Worm (Caenorhabditis elegans): ENCODE measurements around the gene egg-1.

DNA sequence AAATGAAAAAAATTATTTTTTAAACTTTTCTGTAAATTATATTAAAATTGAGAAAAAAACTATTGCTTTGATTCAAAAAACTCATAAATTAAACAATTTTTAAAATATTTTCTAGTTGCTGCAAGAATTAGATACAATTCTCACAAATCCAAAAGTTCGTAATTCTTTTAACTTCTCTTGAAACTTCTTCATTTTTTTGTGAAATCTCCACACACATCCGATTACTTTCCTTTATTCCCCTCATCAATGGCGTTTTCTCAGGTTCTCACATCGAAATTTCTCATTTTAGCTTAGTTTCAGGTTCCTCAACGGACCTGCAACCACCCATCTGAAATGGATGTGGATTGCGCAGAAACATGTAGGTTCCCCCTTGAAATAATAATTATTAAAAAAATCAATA, 5.4 kb upstream of the egg-1 start, which contains the start of gene wrm-1:
- TF ChIP-seq T26A5.8 (tag; optimal IDR thresholded peaks at IDR 0.05): no peak
- TF ChIP-seq madf-10 (tag; optimal IDR thresholded peaks at IDR 0.05): no peak
- no peak for TF ChIP-seq F52B5.7 (tag; optimal IDR thresholded peaks at IDR 0.05)
